Fruit fly (Drosophila melanogaster) whole organism, embryonic: ENCODE results near the gene Plap.

ENCODE experiments used
- C15 ChIP-seq: fragments of 200-800 bp; sonication (Bioruptor generic); IDR thresholded peaks from 3 replicates; pipeline ENCODE4 v1.3.6; 2022; ENCODE audit warnings: missing biosample characterization, missing genetic modification characterization
- CG10321 ChIP-seq: fragments of 200-800 bp; sonication (Bioruptor generic); IDR thresholded peaks from 2 replicates; pipeline ENCODE4 v1.3.6; 2022; ENCODE audit warnings: missing biosample characterization, missing genetic modification characterization
- CG10366 ChIP-seq: fragments of 200-800 bp; sonication (Bioruptor generic); IDR thresholded peaks from 2 replicates; pipeline ENCODE4 v1.3.6; 2022; ENCODE audit warnings: missing biosample characterization, missing genetic modification characterization
- CG10543 ChIP-seq: fragments of 200-800 bp; sonication (Bioruptor generic); optimal IDR thresholded peaks from 3 replicates; lab custom pipeline; 2017; ENCODE audit warnings: missing biosample characterization, mild to moderate bottlenecking, missing genetic modification characterization, moderate library complexity
- CG11723 ChIP-seq: fragments of 200-800 bp; sonication (Bioruptor generic); optimal IDR thresholded peaks from 2 replicates; lab custom pipeline; 2017; ENCODE audit warnings: missing biosample characterization, mild to moderate bottlenecking, missing genetic modification characterization
- CG13624 ChIP-seq: fragments of 200-800 bp; sonication (Bioruptor generic); optimal IDR thresholded peaks from 2 replicates; lab custom pipeline; 2016; ENCODE audit warnings: missing biosample characterization, missing genetic modification characterization
- CG14667 ChIP-seq: fragments of 200-800 bp; sonication (Bioruptor generic); IDR thresholded peaks from 2 replicates; pipeline ENCODE4 v1.3.6; 2022; ENCODE audit warnings: missing biosample characterization, missing genetic modification characterization
- CG15269 ChIP-seq: fragments of 200-800 bp; sonication (Bioruptor generic); optimal IDR thresholded peaks from 2 replicates; lab custom pipeline; 2018; ENCODE audit warnings: missing biosample characterization, mild to moderate bottlenecking, missing genetic modification characterization, moderate library complexity
- CG15514 ChIP-seq: fragments of 200-800 bp; sonication (Bioruptor generic); optimal IDR thresholded peaks from 3 replicates; lab custom pipeline; 2017; ENCODE audit warnings: missing biosample characterization, missing genetic modification characterization, mild to moderate bottlenecking, moderate library complexity, missing genetic modification reagents
- CG16779 ChIP-seq: fragments of 200-800 bp; sonication (Bioruptor generic); IDR thresholded peaks from 2 replicates; pipeline ENCODE4 v1.3.6; 2022; ENCODE audit warnings: missing biosample characterization, missing genetic modification characterization
- CG2712 ChIP-seq: fragments of 200-800 bp; optimal IDR thresholded peaks from 3 replicates; lab custom pipeline; 2019; ENCODE audit warnings: missing biosample characterization, mild to moderate bottlenecking, missing genetic modification characterization, moderate library complexity
- CG3995 ChIP-seq: fragments of 200-800 bp; sonication (Bioruptor generic); optimal IDR thresholded peaks from 3 replicates; lab custom pipeline; 2016; ENCODE audit warnings: missing biosample characterization, missing genetic modification characterization
- CG4730 ChIP-seq: fragments of 200-800 bp; sonication (Bioruptor generic); IDR thresholded peaks from 2 replicates; pipeline ENCODE4 v1.3.6; 2022; ENCODE audit warnings: missing biosample characterization, missing genetic modification characterization
- CG4854 ChIP-seq: fragments of 200-800 bp; sonication (Bioruptor generic); optimal IDR thresholded peaks from 2 replicates; lab custom pipeline; 2016; ENCODE audit warnings: missing biosample characterization, missing genetic modification characterization, inconsistent platforms
- CG8944 ChIP-seq: fragments of 200-800 bp; sonication (Bioruptor generic); optimal IDR thresholded peaks from 3 replicates; lab custom pipeline; 2016; ENCODE audit warnings: missing biosample characterization, missing genetic modification characterization
- Dp ChIP-seq: fragments of 200-800 bp; sonication (Bioruptor generic); optimal IDR thresholded peaks from 2 replicates; lab custom pipeline; 2018; ENCODE audit warnings: missing biosample characterization, mild to moderate bottlenecking, missing genetic modification characterization, moderate library complexity
- Fer3 ChIP-seq: fragments of 200-800 bp; sonication (Bioruptor generic); optimal IDR thresholded peaks from 2 replicates; lab custom pipeline; 2018; ENCODE audit warnings: missing biosample characterization, mild to moderate bottlenecking, missing genetic modification characterization, moderate library complexity
- H2.0 ChIP-seq: fragments of 200-800 bp; sonication (Bioruptor generic); IDR thresholded peaks from 2 replicates; pipeline ENCODE4 v1.3.6; 2022; ENCODE audit warnings: missing biosample characterization, missing genetic modification characterization
- HLHmδ ChIP-seq: fragments of 200-800 bp; sonication (Bioruptor generic); optimal IDR thresholded peaks from 2 replicates; lab custom pipeline; 2018; ENCODE audit warnings: missing biosample characterization, mild to moderate bottlenecking, missing genetic modification characterization, moderate library complexity
- HmgZ ChIP-seq: fragments of 200-800 bp; sonication (Bioruptor generic); optimal IDR thresholded peaks from 2 replicates; lab custom pipeline; 2018; ENCODE audit warnings: missing biosample characterization, mild to moderate bottlenecking, missing genetic modification characterization
- Lpt ChIP-seq: fragments of >200 bp; optimal IDR thresholded peaks from 2 replicates; lab custom pipeline; 2018; ENCODE audit warnings: missing biosample characterization, missing genetic modification characterization
- NC2β ChIP-seq: fragments of 200-800 bp; sonication (Bioruptor generic); optimal IDR thresholded peaks from 2 replicates; lab custom pipeline; 2016; ENCODE audit warnings: missing biosample characterization, missing genetic modification characterization
- NK7.1 ChIP-seq: fragments of 200-800 bp; sonication (Bioruptor generic); optimal IDR thresholded peaks from 3 replicates; lab custom pipeline; 2016; ENCODE audit warnings: missing biosample characterization, missing genetic modification characterization
- Sox102F ChIP-seq: fragments of 200-800 bp; sonication (Bioruptor generic); optimal IDR thresholded peaks from 2 replicates; lab custom pipeline; 2018; ENCODE audit warnings: missing biosample characterization, mild to moderate bottlenecking, missing genetic modification characterization, moderate library complexity
- Sry-β ChIP-seq: fragments of 200-800 bp; sonication (Bioruptor generic); optimal IDR thresholded peaks from 2 replicates; lab custom pipeline; 2018; ENCODE audit warnings: missing biosample characterization, mild to moderate bottlenecking, missing genetic modification characterization, moderate library complexity
- ac ChIP-seq: fragments of 200-800 bp; sonication (Bioruptor generic); optimal IDR thresholded peaks from 3 replicates; lab custom pipeline; 2017; ENCODE audit warnings: missing biosample characterization, mild to moderate bottlenecking, missing genetic modification characterization
- aop ChIP-seq: fragments of 200-800 bp; sonication (Bioruptor generic); IDR thresholded peaks from 2 replicates; pipeline ENCODE4 v1.3.6; 2022; ENCODE audit warnings: missing biosample characterization, missing genetic modification characterization
- ash1 ChIP-seq: fragments of 200-800 bp; sonication (Bioruptor generic); optimal IDR thresholded peaks from 2 replicates; lab custom pipeline; 2018; ENCODE audit warnings: missing biosample characterization, mild to moderate bottlenecking, missing genetic modification characterization
- bbx ChIP-seq: fragments of 200-800 bp; sonication (Bioruptor generic); IDR thresholded peaks from 2 replicates; pipeline ENCODE4 v1.3.6; 2022; ENCODE audit warnings: missing biosample characterization, missing genetic modification characterization; ENCODE audit not compliant: partially characterized antibody
- cad ChIP-seq: fragments of >200 bp; optimal IDR thresholded peaks from 2 replicates; lab custom pipeline; 2017; ENCODE audit warnings: missing biosample characterization, missing genetic modification characterization
- chn ChIP-seq: fragments of 200-800 bp; sonication (Bioruptor generic); optimal IDR thresholded peaks from 2 replicates; lab custom pipeline; 2016; ENCODE audit warnings: missing biosample characterization, missing genetic modification characterization
- disco-r ChIP-seq: fragments of 200-800 bp; sonication (Bioruptor generic); optimal IDR thresholded peaks from 2 replicates; lab custom pipeline; 2016; ENCODE audit warnings: missing biosample characterization, missing genetic modification characterization
- dm ChIP-seq: fragments of 200-800 bp; sonication (Bioruptor generic); optimal IDR thresholded peaks from 3 replicates; lab custom pipeline; 2016; ENCODE audit warnings: missing biosample characterization, missing genetic modification characterization
- ewg ChIP-seq: fragments of 200-800 bp; sonication (Bioruptor generic); optimal IDR thresholded peaks from 3 replicates; lab custom pipeline; 2017; ENCODE audit warnings: mild to moderate bottlenecking, missing biosample characterization, missing genetic modification reagents, missing genetic modification characterization
- fru ChIP-seq: fragments of >200 bp; optimal IDR thresholded peaks from 2 replicates; lab custom pipeline; 2017
- gce ChIP-seq: fragments of 200-800 bp; sonication (Bioruptor generic); IDR thresholded peaks from 3 replicates; pipeline ENCODE4 v1.3.6; 2022; ENCODE audit warnings: missing biosample characterization, missing genetic modification characterization
- h ChIP-seq: fragments of >200 bp; optimal IDR thresholded peaks from 2 replicates; lab custom pipeline; 2017
- hb ChIP-seq: fragments of 200-800 bp; sonication (Bioruptor generic); IDR thresholded peaks from 3 replicates; pipeline ENCODE4 v1.3.6; 2022; ENCODE audit warnings: missing biosample characterization, missing genetic modification characterization; ENCODE audit not compliant: partially characterized antibody
- hkb ChIP-seq, 2 experiments: fragments of 200-800 bp in 1 of 2; fragments of >200 bp in 1 of 2; sonication (Bioruptor generic) in 1 of 2; IDR thresholded peaks in 1 of 2; optimal IDR thresholded peaks in 1 of 2; 2 replicates each; pipeline versions ENCODE4 v1.3.6 to Lab custom; 2017 to 2022; ENCODE audit warnings: missing biosample characterization in 1 of 2, missing genetic modification characterization in 1 of 2
- lola ChIP-seq, 3 experiments: fragments of >200 bp in 2 of 3; fragments of 200-800 bp in 1 of 3; sonication (Bioruptor generic) in 1 of 3; optimal IDR thresholded peaks; 2 replicates each; lab custom pipeline; 2017 to 2019; ENCODE audit warnings: missing biosample characterization in 3 of 3, missing genetic modification characterization in 3 of 3, mild to moderate bottlenecking in 1 of 3, moderate library complexity in 1 of 3
- luna ChIP-seq: fragments of 200-800 bp; sonication (Bioruptor generic); optimal IDR thresholded peaks from 2 replicates; lab custom pipeline; 2016; ENCODE audit warnings: missing biosample characterization, missing genetic modification characterization
- onecut ChIP-seq: fragments of 200-800 bp; sonication (Bioruptor generic); IDR thresholded peaks from 2 replicates; pipeline ENCODE4 v1.3.6; 2022; ENCODE audit warnings: missing biosample characterization, missing genetic modification characterization
- p53 ChIP-seq: fragments of 200-800 bp; sonication (Bioruptor generic); optimal IDR thresholded peaks from 2 replicates; lab custom pipeline; 2016; ENCODE audit warnings: missing biosample characterization, missing genetic modification characterization
- pfk ChIP-seq: fragments of 200-800 bp; sonication (Bioruptor generic); optimal IDR thresholded peaks from 2 replicates; lab custom pipeline; 2018; ENCODE audit warnings: missing biosample characterization, mild to moderate bottlenecking, missing genetic modification characterization, moderate library complexity
- ranshi ChIP-seq: fragments of 200-800 bp; sonication (Bioruptor generic); IDR thresholded peaks from 2 replicates; pipeline ENCODE4 v1.3.6; 2022; ENCODE audit warnings: missing biosample characterization, missing genetic modification characterization
- ssp ChIP-seq: fragments of 200-800 bp; sonication (Bioruptor generic); IDR thresholded peaks from 2 replicates; pipeline ENCODE4 v1.3.6; 2022; ENCODE audit warnings: missing biosample characterization, missing genetic modification characterization
- toy ChIP-seq: fragments of 200-800 bp; sonication (Bioruptor generic); IDR thresholded peaks from 2 replicates; pipeline ENCODE4 v1.3.6; 2022; ENCODE audit warnings: missing biosample characterization, missing genetic modification characterization
- trem ChIP-seq: fragments of 200-800 bp; optimal IDR thresholded peaks from 3 replicates; lab custom pipeline; 2019; ENCODE audit warnings: missing biosample characterization, mild to moderate bottlenecking, missing genetic modification characterization, moderate library complexity
- yki ChIP-seq: fragments of >200 bp; optimal IDR thresholded peaks from 3 replicates; lab custom pipeline; 2018
- z ChIP-seq: fragments of 200-800 bp; sonication (Bioruptor generic); IDR thresholded peaks from 3 replicates; pipeline ENCODE4 v1.3.6; 2022; ENCODE audit warnings: missing biosample characterization, missing genetic modification characterization

The Plap gene

DNA sequence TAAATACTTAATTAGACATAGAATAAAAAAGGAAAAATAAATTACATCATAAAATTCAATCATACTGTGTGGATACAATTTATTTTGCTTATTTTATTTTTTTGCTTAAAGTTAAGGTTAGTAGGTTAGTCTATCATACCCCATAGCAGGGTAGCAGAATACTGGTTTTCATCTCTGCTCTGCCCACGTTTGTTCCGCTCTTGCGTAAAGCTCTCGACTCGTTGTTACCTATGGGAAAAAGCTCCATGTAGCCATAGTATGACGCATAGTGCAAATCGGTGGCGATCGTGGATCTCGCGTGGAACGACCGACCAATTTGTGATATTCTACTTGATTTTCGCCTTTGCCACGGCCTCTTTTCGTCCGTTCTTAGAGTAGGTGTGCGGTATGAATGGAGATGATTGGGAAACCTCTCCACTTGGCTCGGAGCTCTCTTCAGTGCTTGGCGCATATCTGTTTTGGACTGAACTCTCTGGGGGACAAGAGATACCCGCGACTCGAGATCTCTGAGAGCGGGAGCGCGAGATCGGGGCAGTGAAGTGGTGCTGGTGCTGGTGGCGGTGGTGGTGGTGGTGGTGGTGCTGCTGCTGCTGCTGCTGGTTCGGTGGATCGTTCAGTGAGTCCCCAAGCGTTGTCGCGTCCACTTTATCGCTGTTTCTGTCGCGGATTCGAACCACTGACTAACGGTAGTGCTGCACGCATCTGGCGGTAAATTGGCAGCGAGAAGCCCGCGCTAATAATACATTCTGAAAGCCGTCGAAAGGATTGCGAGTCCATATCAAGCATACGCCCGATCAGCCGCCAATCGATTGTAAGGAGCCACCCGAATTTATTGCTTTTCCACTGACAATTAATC lies 15.7 kb upstream of the Plap start, which contains the start of gene CG5001 (continued):
- TF ChIP-seq ewg (GFP tag; lab: Kevin White, UChicago): peak; percentile 68
- peak; percentile 77 for TF ChIP-seq CG10543 (GFP tag; lab: Kevin White, UChicago)
- peak; percentile 60 for TF ChIP-seq NC2β (GFP tag; lab: Kevin White, UChicago)
- TF ChIP-seq yki (lab: Kevin White, UChicago): no peak
- peak in 1 of 3 experiments; percentile 75 for TF ChIP-seq lola (GFP tag; optimal IDR thresholded peaks at IDR 0.05; lab: Kevin White, UChicago)
- peak; percentile 82 for TF ChIP-seq CG4730 (GFP tag; lab: Robert Waterston, UW)
- no peak for TF ChIP-seq aop (GFP tag; lab: Robert Waterston, UW)
- no peak for TF ChIP-seq Lpt (GFP tag; lab: Kevin White, UChicago)
- no peak for TF ChIP-seq Sry-β (GFP tag; lab: Kevin White, UChicago)
- no peak for TF ChIP-seq hb (GFP tag; lab: Robert Waterston, UW)
- peak; percentile 94 for TF ChIP-seq Fer3 (tag; lab: Kevin White, UChicago)
- peak; percentile 85 for TF ChIP-seq ranshi (GFP tag; lab: Robert Waterston, UW)
- no peak for TF ChIP-seq h (lab: Kevin White, UChicago)
- TF ChIP-seq CG15514: peak; percentile 93
- TF ChIP-seq H2.0 (GFP tag; lab: Robert Waterston, UW): peak; percentile 81
- TF ChIP-seq cad (GFP tag; lab: Kevin White, UChicago): no peak
- peak; percentile 63 for TF ChIP-seq CG4854 (GFP tag; lab: Kevin White, UChicago)
- no peak for TF ChIP-seq pfk (GFP tag; lab: Kevin White, UChicago)
- TF ChIP-seq trem (tag; lab: Kevin White, UChicago): peak; percentile 79
- TF ChIP-seq CG8944 (GFP tag; lab: Kevin White, UChicago): peak; percentile 50
- no peak for TF ChIP-seq CG11723 (GFP tag; lab: Kevin White, UChicago)
- TF ChIP-seq dm: peak; percentile 34
- TF ChIP-seq disco-r (GFP tag; lab: Kevin White, UChicago): no peak
- TF ChIP-seq gce (GFP tag; lab: Robert Waterston, UW): peak; percentile 89
- TF ChIP-seq CG13624: peak; percentile 77
- peak; percentile 93 for TF ChIP-seq CG2712 (tag; lab: Kevin White, UChicago)
- TF ChIP-seq CG10321 (GFP tag; lab: Robert Waterston, UW): 0 out of 2 replicates have a peak, but pooled peaks have one; percentile 46
- TF ChIP-seq CG14667 (GFP tag; lab: Robert Waterston, UW): peak; percentile 78
- TF ChIP-seq hkb (optimal IDR thresholded peaks at IDR 0.05; lab: Kevin White, UChicago): no peak
- peak; percentile 87 for TF ChIP-seq hkb (GFP tag; IDR thresholded peaks at IDR 0.05; lab: Robert Waterston, UW)
- peak; percentile 77 for TF ChIP-seq HmgZ (tag; lab: Kevin White, UChicago)
- TF ChIP-seq Dp (GFP tag; lab: Kevin White, UChicago): no peak
- no peak for TF ChIP-seq fru (lab: Kevin White, UChicago)
- peak; percentile 72 for TF ChIP-seq ssp (GFP tag; lab: Robert Waterston, UW)
- TF ChIP-seq chn: peak; percentile 67
- peak; percentile 92 for TF ChIP-seq Sox102F
- peak; percentile 93 for TF ChIP-seq CG15269 (tag; lab: Kevin White, UChicago)
- no peak for TF ChIP-seq luna (GFP tag; lab: Kevin White, UChicago)
- TF ChIP-seq CG10366 (GFP tag; lab: Robert Waterston, UW): peak; percentile 84
- TF ChIP-seq NK7.1 (GFP tag; lab: Kevin White, UChicago): peak; percentile 9
- peak; percentile 59; the same call in 1 of the 2 replicates for TF ChIP-seq CG16779 (GFP tag; lab: Robert Waterston, UW)
- peak; percentile 76 for TF ChIP-seq onecut
- no peak for TF ChIP-seq z (GFP tag; lab: Robert Waterston, UW)
- peak; percentile 39 for TF ChIP-seq ash1 (GFP tag; lab: Kevin White, UChicago)
- peak; percentile 72 for TF ChIP-seq toy (GFP tag; lab: Robert Waterston, UW)
- TF ChIP-seq HLHmδ: no peak
- no peak for TF ChIP-seq bbx (GFP tag; lab: Robert Waterston, UW)
- TF ChIP-seq C15: 0 out of 3 replicates have a peak, but pooled peaks have one; percentile 12
- no peak for TF ChIP-seq p53 (GFP tag; lab: Kevin White, UChicago)
- peak; percentile 30 for TF ChIP-seq CG3995 (GFP tag; lab: Kevin White, UChicago)
- no peak for TF ChIP-seq ac (GFP tag; lab: Kevin White, UChicago)
